Worm (Caenorhabditis elegans): ENCODE data around the gene C10A4.10.

C10A4.10 gene

DNA sequence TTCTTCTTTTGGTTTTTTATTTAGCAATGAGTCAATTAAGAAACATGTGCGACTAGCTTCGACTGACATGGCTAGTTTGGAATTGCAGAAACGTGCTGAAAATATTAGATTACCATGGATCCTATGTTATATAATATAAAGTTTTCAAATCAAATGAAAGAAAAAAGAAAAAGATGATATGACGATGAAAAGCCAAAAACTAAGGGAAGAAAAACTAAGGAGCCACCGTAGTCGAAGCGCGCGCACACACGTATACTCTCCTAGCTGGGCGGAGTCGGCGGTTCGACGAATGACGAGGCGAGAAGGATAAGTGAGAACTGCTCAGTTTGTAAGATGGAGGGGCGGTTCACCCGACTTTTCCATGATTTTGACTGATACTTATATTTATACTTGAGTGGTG, 26.1 kb downstream of the C10A4.10 start, which contains the start of gene mnm-2:
TSS of gene mnm-2 (minus strand) at position 101 of the 400 bp plus-strand sequence.
- TF ChIP-seq F39B2.1 (GFP tag; IDR thresholded peaks at IDR 0.05) (no peak), Y79H2A.3 (GFP tag; conservative IDR thresholded peaks at IDR 0.05) (no peak), hlh-12 (tag; optimal IDR thresholded peaks at IDR 0.05) (no peak), ZK185.1 (tag; optimal IDR thresholded peaks at IDR 0.05; ENCODE audit: poor library complexity, severe bottlenecking) (no peak), lin-26 (GFP tag; IDR thresholded peaks at IDR 0.05) (no peak), repo-1 (tag; optimal IDR thresholded peaks at IDR 0.05) (no peak), mxl-1 (tag; optimal IDR thresholded peaks at IDR 0.05) (no peak), gei-17 (GFP tag; optimal IDR thresholded peaks at IDR 0.05) (no peak), Y56A3A.18 (GFP tag; IDR thresholded peaks at IDR 0.05) (no peak), pbrm-1 (GFP tag; IDR thresholded peaks at IDR 0.05) (no peak), F49E8.2 (tag; optimal IDR thresholded peaks at IDR 0.05; ENCODE audit: insufficient read depth) (no peak), Y53G8AR.9 (GFP tag; conservative IDR thresholded peaks at IDR 0.05) (no peak), lsl-1 (GFP tag; optimal IDR thresholded peaks at IDR 0.05) (no peak), zim-3 (tag; optimal IDR thresholded peaks at IDR 0.05) (no peak), sea-2 (GFP tag; IDR thresholded peaks at IDR 0.05) (no peak), B0035.1 (tag; optimal IDR thresholded peaks at IDR 0.05) (no peak), F55B11.4 (tag; optimal IDR thresholded peaks at IDR 0.05; ENCODE audit: borderline replicate concordance, insufficient read depth) (no peak), ztf-6 (GFP tag; IDR thresholded peaks at IDR 0.05) (no peak)

DNA sequence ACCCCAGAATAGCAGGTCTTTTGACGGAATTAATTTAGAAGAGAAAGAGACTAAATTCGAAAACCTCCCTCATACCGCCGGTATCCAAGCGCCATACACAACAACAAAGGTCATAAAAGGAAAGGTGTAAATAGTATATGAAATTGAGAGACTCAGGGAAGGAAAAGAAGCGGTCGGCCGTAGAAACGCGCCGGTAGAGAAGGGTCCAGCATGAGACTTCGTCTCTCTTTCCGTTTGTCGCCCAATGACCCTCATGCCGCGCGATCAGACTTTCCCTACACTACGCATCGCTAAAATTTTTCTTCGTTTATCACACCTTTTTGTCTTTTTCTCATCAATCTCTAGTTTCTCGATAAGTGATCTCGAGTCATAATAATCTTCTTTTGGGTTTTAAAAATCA, 31.8 kb downstream of the C10A4.10 start:
- TF ChIP-seq cebp-2 (GFP tag; IDR thresholded peaks at IDR 0.05) (no peak), T07F8.4 (tag; optimal IDR thresholded peaks at IDR 0.05) (no peak), ztf-26 (tag; optimal IDR thresholded peaks at IDR 0.05) (no peak), ceh-58 (GFP tag; IDR thresholded peaks at IDR 0.05) (no peak), lir-1 (GFP tag; conservative IDR thresholded peaks at IDR 0.05) (no peak), K12H6.12 (tag; optimal IDR thresholded peaks at IDR 0.05) (no peak), F55B11.4 (tag; optimal IDR thresholded peaks at IDR 0.05; ENCODE audit: borderline replicate concordance, insufficient read depth) (no peak), athp-1 (tag; optimal IDR thresholded peaks at IDR 0.05) (no peak), tbx-9 (tag; optimal IDR thresholded peaks at IDR 0.05; ENCODE audit: borderline replicate concordance) (no peak), atf-7 (tag; optimal IDR thresholded peaks at IDR 0.05) (no peak), C06A6.2 (GFP tag; conservative IDR thresholded peaks at IDR 0.05) (no peak), snpc-1.3 (tag; optimal IDR thresholded peaks at IDR 0.05; ENCODE audit: insufficient read depth) (no peak)

DNA sequence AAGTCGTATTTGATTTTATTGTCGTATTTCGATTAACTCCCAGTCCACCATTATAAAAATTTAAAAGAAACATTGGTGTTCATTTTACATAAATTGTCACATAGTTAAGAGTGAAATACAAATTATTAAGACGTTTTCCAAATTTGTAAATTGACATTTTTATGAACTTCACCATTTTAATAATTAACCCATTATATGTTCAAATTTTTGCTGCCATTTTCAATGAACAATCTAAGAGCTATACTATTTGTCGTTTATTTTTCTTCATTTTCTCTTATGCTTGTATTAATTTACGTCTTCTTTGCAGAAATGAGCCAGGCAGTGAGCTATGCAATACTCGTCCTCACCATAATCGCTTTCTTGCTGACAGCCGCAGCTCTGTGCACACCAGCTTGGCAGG, 32.5 kb downstream of the C10A4.10 start, which contains the start of gene clc-2:
TSS of gene clc-2 (plus strand) at position 301 of the 400 bp plus-strand sequence.
- no peak for TF ChIP-seq lsy-27 (tag; optimal IDR thresholded peaks at IDR 0.05; ENCODE audit: borderline replicate concordance, insufficient read depth)
- no peak for TF ChIP-seq cebp-2 (GFP tag; IDR thresholded peaks at IDR 0.05)
- no peak for TF ChIP-seq T07F8.4 (tag; optimal IDR thresholded peaks at IDR 0.05)
- no peak for TF ChIP-seq snpc-4 (GFP tag; optimal IDR thresholded peaks at IDR 0.05)
- no peak for TF ChIP-seq snpc-4 (tag; optimal IDR thresholded peaks at IDR 0.05)
- no peak for TF ChIP-seq hsf-1 (GFP tag; IDR thresholded peaks at IDR 0.05)
- TF ChIP-seq pha-4 (tag; optimal IDR thresholded peaks at IDR 0.05), result no peak

DNA sequence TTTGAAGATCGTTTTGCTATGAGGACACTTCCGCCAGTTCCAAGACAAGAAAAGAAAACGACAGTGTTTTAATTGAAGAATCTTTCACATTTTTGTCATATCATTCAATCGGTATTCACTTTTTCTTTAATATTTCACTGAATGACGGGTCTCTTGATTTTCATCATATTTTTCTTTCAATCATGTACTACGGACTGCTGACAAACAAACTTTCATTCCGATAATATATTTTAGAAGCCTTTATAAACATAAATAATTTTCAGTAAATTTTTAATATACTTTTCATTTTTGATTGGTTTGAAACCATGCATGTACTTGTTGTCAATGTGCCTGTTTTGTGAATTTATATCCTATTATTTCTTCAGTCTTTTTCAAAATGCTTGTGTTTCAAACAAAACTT, 34.6 kb downstream of the C10A4.10 start, which contains the start of gene clc-5:
TSS of gene clc-5 (plus strand) at position 301 of the 400 bp plus-strand sequence.
- TF ChIP-seq sptf-2 (GFP tag; optimal IDR thresholded peaks at IDR 0.05) (no peak), tbp1 (GFP tag; optimal IDR thresholded peaks at IDR 0.05) (no peak), T26A5.8 (tag; optimal IDR thresholded peaks at IDR 0.05) (no peak), hmg-1.2 (GFP tag; IDR thresholded peaks at IDR 0.05) (no peak), akir-1 (GFP tag; optimal IDR thresholded peaks at IDR 0.05) (no peak), B0336.3 (GFP tag; IDR thresholded peaks at IDR 0.05) (no peak), nhr-90 (tag; optimal IDR thresholded peaks at IDR 0.05) (no peak)
